Worm (Caenorhabditis elegans): ENCODE results near the gene trr-1.

trr-1 gene

DNA sequence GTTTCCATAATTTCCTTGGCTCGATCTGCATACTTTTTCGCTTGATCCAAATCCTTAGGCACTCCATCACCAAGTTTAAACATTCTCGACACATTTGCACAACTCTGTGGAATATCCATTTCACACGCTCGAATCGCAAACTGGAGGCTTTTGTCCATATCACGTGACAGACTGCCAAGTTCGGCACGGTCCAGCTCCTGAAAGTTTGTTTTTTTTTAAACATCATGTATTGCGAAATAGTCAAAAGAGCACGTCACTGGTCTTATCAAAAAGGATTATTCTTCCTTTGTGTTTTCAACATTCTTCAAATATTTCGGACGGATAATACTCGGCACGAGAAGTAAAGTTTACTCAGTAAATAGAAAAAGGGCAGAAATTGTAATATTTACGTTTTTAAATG lies 26.5 kb downstream of the trr-1 start:
- TF ChIP-seq hmg-4 (GFP tag; optimal IDR thresholded peaks at IDR 0.05) (no peak), ceh-36 (tag; optimal IDR thresholded peaks at IDR 0.05) (no peak), hmbx-1 (tag; optimal IDR thresholded peaks at IDR 0.05) (no peak), tbx-11 (GFP tag; IDR thresholded peaks at IDR 0.05) (no peak), ets-7 (tag; optimal IDR thresholded peaks at IDR 0.05) (no peak), ama-1 (optimal IDR thresholded peaks at IDR 0.05) (no peak), tra-4 (tag; optimal IDR thresholded peaks at IDR 0.05) (no peak), scrt-1 (GFP tag; IDR thresholded peaks at IDR 0.05) (no peak), F13C5.2 (tag; optimal IDR thresholded peaks at IDR 0.05) (no peak), flt-1 (GFP tag; IDR thresholded peaks at IDR 0.05) (no peak), hnd-1 (tag; optimal IDR thresholded peaks at IDR 0.05) (no peak), aly-1 (tag; optimal IDR thresholded peaks at IDR 0.05) (no peak), sea-1 (GFP tag; conservative IDR thresholded peaks at IDR 0.05) (no peak)

DNA sequence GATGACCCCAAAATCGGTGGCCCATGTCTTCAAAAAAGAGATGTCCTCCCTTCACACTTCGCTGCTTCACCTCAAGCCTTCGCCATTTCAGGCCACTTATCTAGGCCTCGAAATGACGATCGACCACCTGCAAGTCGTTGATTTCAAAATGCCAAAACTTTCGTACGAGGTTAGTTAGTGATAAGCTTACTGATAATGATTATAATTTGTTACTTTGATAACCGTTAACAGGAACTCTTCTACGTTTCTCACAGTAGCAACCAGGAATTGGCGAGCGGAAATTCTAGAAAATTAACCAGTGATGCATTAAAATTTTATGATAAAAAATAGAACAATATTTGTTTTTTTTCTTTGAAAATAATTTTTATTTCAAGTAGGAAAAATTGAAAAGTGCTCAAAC lies 28.9 kb downstream of the trr-1 start:
- no peak for TF ChIP-seq hmg-4 (GFP tag; optimal IDR thresholded peaks at IDR 0.05)
- no peak for TF ChIP-seq scrt-1 (GFP tag; IDR thresholded peaks at IDR 0.05)
- TF ChIP-seq pes-1 (GFP tag; IDR thresholded peaks at IDR 0.05), result no peak
- TF ChIP-seq tra-4 (tag; optimal IDR thresholded peaks at IDR 0.05), result no peak
- no peak for TF ChIP-seq ceh-13 (GFP tag; optimal IDR thresholded peaks at IDR 0.05)
- no peak for TF ChIP-seq tbx-11 (GFP tag; IDR thresholded peaks at IDR 0.05)
- no peak for TF ChIP-seq B0310.2 (tag; optimal IDR thresholded peaks at IDR 0.05)
- no peak for TF ChIP-seq ets-7 (tag; optimal IDR thresholded peaks at IDR 0.05)
- TF ChIP-seq tbx-37 (GFP tag; conservative IDR thresholded peaks at IDR 0.05), result no peak
- TF ChIP-seq aly-1 (tag; optimal IDR thresholded peaks at IDR 0.05), result no peak
- no peak for TF ChIP-seq hnd-1 (tag; optimal IDR thresholded peaks at IDR 0.05)
- TF ChIP-seq flt-1 (GFP tag; IDR thresholded peaks at IDR 0.05), result no peak
- no peak for TF ChIP-seq hmbx-1 (tag; optimal IDR thresholded peaks at IDR 0.05)
- TF ChIP-seq ama-1 (optimal IDR thresholded peaks at IDR 0.05), result no peak

- TF ChIP-seq hnd-1 (tag; optimal IDR thresholded peaks at IDR 0.05) (no peak), B0310.2 (tag; optimal IDR thresholded peaks at IDR 0.05) (no peak), ets-7 (tag; optimal IDR thresholded peaks at IDR 0.05) (no peak), tbx-11 (GFP tag; IDR thresholded peaks at IDR 0.05) (no peak), hmg-4 (GFP tag; optimal IDR thresholded peaks at IDR 0.05) (no peak), ceh-36 (tag; optimal IDR thresholded peaks at IDR 0.05) (no peak), sea-1 (GFP tag; conservative IDR thresholded peaks at IDR 0.05) (no peak), ama-1 (optimal IDR thresholded peaks at IDR 0.05) (no peak), flt-1 (GFP tag; IDR thresholded peaks at IDR 0.05) (no peak), tra-4 (tag; optimal IDR thresholded peaks at IDR 0.05) (no peak), scrt-1 (GFP tag; IDR thresholded peaks at IDR 0.05) (no peak)
Measured at ce11 chrII:11646276-11646797, 29.4 kb downstream of the trr-1 start, which contains the start of gene ghi-1. Gene ghi-1, plus strand, starts transcription at chrII:11646747.

DNA sequence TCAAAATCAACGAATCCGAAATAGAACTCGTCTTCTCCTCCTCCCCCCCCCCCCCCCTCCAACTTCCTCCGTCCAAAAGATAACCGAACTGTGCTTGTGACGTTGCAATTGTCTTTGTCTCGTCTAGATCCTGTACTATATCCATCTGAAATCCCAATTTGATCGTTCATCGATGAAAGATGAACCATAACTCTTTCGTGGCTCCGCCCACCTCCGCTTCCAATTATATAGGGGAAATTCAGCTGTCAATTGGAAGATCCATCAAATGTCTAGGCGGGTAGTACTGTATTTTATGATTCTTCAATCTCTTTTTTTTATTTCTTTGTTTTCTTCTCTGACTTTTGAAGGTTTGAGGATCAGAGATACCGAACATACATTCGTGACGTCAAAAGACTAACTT lies 30.3 kb downstream of the trr-1 start:
- TF ChIP-seq pes-1 (GFP tag; IDR thresholded peaks at IDR 0.05) (no peak), tbx-37 (GFP tag; conservative IDR thresholded peaks at IDR 0.05) (no peak), aly-1 (tag; optimal IDR thresholded peaks at IDR 0.05) (no peak), scrt-1 (GFP tag; IDR thresholded peaks at IDR 0.05) (no peak), ceh-13 (GFP tag; optimal IDR thresholded peaks at IDR 0.05) (no peak), ets-7 (tag; optimal IDR thresholded peaks at IDR 0.05) (no peak), flt-1 (GFP tag; IDR thresholded peaks at IDR 0.05) (no peak), tra-4 (tag; optimal IDR thresholded peaks at IDR 0.05) (no peak), hnd-1 (tag; optimal IDR thresholded peaks at IDR 0.05) (no peak), F13C5.2 (tag; optimal IDR thresholded peaks at IDR 0.05) (no peak), ama-1 (optimal IDR thresholded peaks at IDR 0.05) (no peak), hmbx-1 (tag; optimal IDR thresholded peaks at IDR 0.05) (no peak), sea-1 (GFP tag; conservative IDR thresholded peaks at IDR 0.05) (no peak), B0310.2 (tag; optimal IDR thresholded peaks at IDR 0.05) (no peak), ceh-36 (tag; optimal IDR thresholded peaks at IDR 0.05) (no peak), tbx-11 (GFP tag; IDR thresholded peaks at IDR 0.05) (no peak)

DNA sequence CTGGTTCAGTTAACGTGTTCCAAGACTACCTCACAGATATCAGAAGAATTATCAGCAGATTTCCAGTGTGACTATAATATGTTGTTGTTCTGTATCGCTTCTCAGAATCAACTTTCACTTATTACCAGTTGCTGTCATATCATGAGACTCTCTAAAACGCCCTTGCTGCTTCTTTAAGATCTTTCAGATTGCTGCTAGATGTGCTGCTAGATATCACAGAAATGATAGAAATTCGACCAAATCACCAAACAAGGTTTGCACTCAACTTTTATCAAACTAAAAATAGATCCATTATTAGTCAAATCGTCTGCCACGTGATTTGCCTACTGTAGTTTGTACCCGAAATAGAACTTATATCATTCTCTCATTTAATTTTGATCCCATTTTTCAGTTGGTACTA lies 31.2 kb downstream of the trr-1 start:
- TF ChIP-seq flt-1 (GFP tag; IDR thresholded peaks at IDR 0.05), result no peak
- no peak for TF ChIP-seq B0310.2 (tag; optimal IDR thresholded peaks at IDR 0.05)
- TF ChIP-seq tra-4 (tag; optimal IDR thresholded peaks at IDR 0.05), result no peak
- no peak for TF ChIP-seq ceh-13 (GFP tag; optimal IDR thresholded peaks at IDR 0.05)
- TF ChIP-seq ets-7 (tag; optimal IDR thresholded peaks at IDR 0.05), result no peak
- no peak for TF ChIP-seq tbx-11 (GFP tag; IDR thresholded peaks at IDR 0.05)
- no peak for TF ChIP-seq hnd-1 (tag; optimal IDR thresholded peaks at IDR 0.05)
- TF ChIP-seq hmg-4 (GFP tag; optimal IDR thresholded peaks at IDR 0.05), result no peak
- no peak for TF ChIP-seq sea-1 (GFP tag; conservative IDR thresholded peaks at IDR 0.05)
- no peak for TF ChIP-seq tbx-37 (GFP tag; conservative IDR thresholded peaks at IDR 0.05)
- no peak for TF ChIP-seq scrt-1 (GFP tag; IDR thresholded peaks at IDR 0.05)
- TF ChIP-seq hmbx-1 (tag; optimal IDR thresholded peaks at IDR 0.05), result no peak

ce11 chrII:11642736-11643135 lies 33.0 kb downstream of the trr-1 start:
- TF ChIP-seq hmbx-1 (tag; optimal IDR thresholded peaks at IDR 0.05), result no peak
- TF ChIP-seq tbx-37 (GFP tag; conservative IDR thresholded peaks at IDR 0.05), result no peak
- TF ChIP-seq F13C5.2 (tag; optimal IDR thresholded peaks at IDR 0.05), result no peak
- no peak for TF ChIP-seq hmg-4 (GFP tag; optimal IDR thresholded peaks at IDR 0.05)
- no peak for TF ChIP-seq hnd-1 (tag; optimal IDR thresholded peaks at IDR 0.05)
- no peak for TF ChIP-seq scrt-1 (GFP tag; IDR thresholded peaks at IDR 0.05)
- TF ChIP-seq flt-1 (GFP tag; IDR thresholded peaks at IDR 0.05), result no peak
- TF ChIP-seq ceh-36 (tag; optimal IDR thresholded peaks at IDR 0.05), result no peak
- TF ChIP-seq pes-1 (GFP tag; IDR thresholded peaks at IDR 0.05), result no peak

- no peak for TF ChIP-seq hmbx-1 (tag; optimal IDR thresholded peaks at IDR 0.05)
- TF ChIP-seq tbx-11 (GFP tag; IDR thresholded peaks at IDR 0.05), result no peak
- no peak for TF ChIP-seq hmg-4 (GFP tag; optimal IDR thresholded peaks at IDR 0.05)
- no peak for TF ChIP-seq hnd-1 (tag; optimal IDR thresholded peaks at IDR 0.05)
- no peak for TF ChIP-seq F13C5.2 (tag; optimal IDR thresholded peaks at IDR 0.05)
- TF ChIP-seq pes-1 (GFP tag; IDR thresholded peaks at IDR 0.05), result no peak
- TF ChIP-seq scrt-1 (GFP tag; IDR thresholded peaks at IDR 0.05), result no peak
- no peak for TF ChIP-seq ceh-36 (tag; optimal IDR thresholded peaks at IDR 0.05)
- no peak for TF ChIP-seq tbx-37 (GFP tag; conservative IDR thresholded peaks at IDR 0.05)
Measured at ce11 chrII:11642025-11642424, 33.7 kb downstream of the trr-1 start.

Measured in whole organism, early embryonic.